Fruit fly (Drosophila melanogaster) whole organism, pupa: ENCODE data around the gene RASSF8.

ENCODE experiments used
- CG12605 ChIP-seq: fragments of 200-800 bp; sonication (Bioruptor generic); IDR thresholded peaks from 2 replicates; pipeline ENCODE4 v1.3.6; 2022; ENCODE audit warnings: missing biosample characterization, missing genetic modification characterization
- CG17806 ChIP-seq: fragments of 200-800 bp; sonication (Bioruptor generic); optimal IDR thresholded peaks from 2 replicates; lab custom pipeline; 2018; ENCODE audit warnings: missing biosample characterization, mild to moderate bottlenecking, missing genetic modification characterization, moderate library complexity
- CG4496 ChIP-seq: fragments of 200-800 bp; sonication (Bioruptor generic); IDR thresholded peaks from 3 replicates; pipeline ENCODE4 v1.3.6; 2022; ENCODE audit warnings: missing biosample characterization, missing genetic modification characterization
- fd96Ca ChIP-seq: fragments of 200-800 bp; sonication (Bioruptor generic); IDR thresholded peaks from 3 replicates; pipeline ENCODE4 v1.3.6; 2022; ENCODE audit warnings: missing biosample characterization, missing genetic modification characterization

DNA sequence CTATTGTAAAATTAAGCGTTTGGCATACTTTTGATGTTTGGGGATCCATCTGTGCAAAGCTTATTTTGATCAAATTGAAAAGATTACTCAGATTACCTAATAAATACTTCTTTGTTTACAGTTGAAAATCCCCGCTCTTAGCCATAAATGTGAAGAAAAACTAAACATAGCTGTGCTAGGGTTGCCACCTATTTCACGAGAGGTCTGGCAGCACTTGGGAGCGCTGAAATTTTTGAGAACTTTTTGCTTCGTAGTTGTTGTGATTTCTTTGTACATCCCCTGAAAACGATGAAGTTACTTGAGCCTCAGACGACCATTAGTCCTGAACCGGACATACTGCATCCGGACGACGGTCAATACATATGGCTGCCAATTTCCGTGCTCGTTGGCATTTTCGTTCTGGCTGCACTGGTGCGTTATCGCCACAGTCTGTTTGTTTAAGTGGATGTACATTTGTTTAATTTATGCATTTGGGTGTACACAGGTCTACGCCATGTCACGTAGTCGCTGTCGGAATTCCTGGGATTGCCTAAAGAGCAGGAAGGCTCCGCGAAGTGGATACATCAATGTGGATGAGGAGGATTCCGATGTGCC is 17.0 kb downstream of the RASSF8 start, which contains the start of the genes CG4730 and CG5039:
- TF ChIP-seq fd96Ca (GFP tag; lab: Robert Waterston, UW) = no peak
- TF ChIP-seq CG4496 (GFP tag; lab: Robert Waterston, UW) = no peak
- no peak for TF ChIP-seq CG17806 (tag; lab: Kevin White, UChicago)
- no peak for TF ChIP-seq CG12605
